Fruit fly (Drosophila melanogaster) whole organism, embryonic: Measurements from ENCODE around the gene CG43127.

Source experiments
- CG15479 ChIP-seq: fragments of 200-800 bp; sonication (Bioruptor generic); optimal IDR thresholded peaks from 3 replicates; lab custom pipeline; 2019; ENCODE audit warnings: missing biosample characterization, mild to moderate bottlenecking, missing genetic modification characterization, moderate library complexity
- CG18619 ChIP-seq: fragments of 200-800 bp; sonication (Bioruptor generic); optimal IDR thresholded peaks from 3 replicates; lab custom pipeline; 2017; ENCODE audit warnings: missing biosample characterization, mild to moderate bottlenecking, missing genetic modification characterization
- CG2202 ChIP-seq: fragments of 200-800 bp; sonication (Bioruptor generic); optimal IDR thresholded peaks from 2 replicates; lab custom pipeline; 2018; ENCODE audit warnings: missing biosample characterization, mild to moderate bottlenecking, missing genetic modification characterization
- Dfd ChIP-seq, 2 experiments: fragments of >200 bp; optimal IDR thresholded peaks; 2 replicates each; lab custom pipeline; 2017; ENCODE audit warnings: missing biosample characterization in 2 of 2, missing genetic modification characterization in 2 of 2
- dm ChIP-seq: fragments of 200-800 bp; sonication (Bioruptor generic); optimal IDR thresholded peaks from 3 replicates; lab custom pipeline; 2016; ENCODE audit warnings: missing biosample characterization, missing genetic modification characterization
- ems ChIP-seq: fragments of 200-800 bp; sonication (Bioruptor generic); optimal IDR thresholded peaks from 3 replicates; lab custom pipeline; 2016; ENCODE audit warnings: missing biosample characterization, missing genetic modification characterization
- maf-S ChIP-seq: fragments of 200-800 bp; sonication (Bioruptor generic); optimal IDR thresholded peaks from 2 replicates; lab custom pipeline; 2016; ENCODE audit warnings: missing biosample characterization, missing genetic modification characterization
- pan ChIP-seq, 4 experiments: fragments of >200 bp in 3 of 4; fragments of 200-800 bp in 1 of 4; sonication (Bioruptor generic) in 1 of 4; optimal IDR thresholded peaks in 3 of 4; IDR thresholded peaks in 1 of 4; 2 replicates each; pipeline versions ENCODE4 v1.3.6 to Lab custom; 2017 to 2022; ENCODE audit warnings: missing biosample characterization in 2 of 4, missing genetic modification characterization in 2 of 4, mixed read lengths in 1 of 4

DNA sequence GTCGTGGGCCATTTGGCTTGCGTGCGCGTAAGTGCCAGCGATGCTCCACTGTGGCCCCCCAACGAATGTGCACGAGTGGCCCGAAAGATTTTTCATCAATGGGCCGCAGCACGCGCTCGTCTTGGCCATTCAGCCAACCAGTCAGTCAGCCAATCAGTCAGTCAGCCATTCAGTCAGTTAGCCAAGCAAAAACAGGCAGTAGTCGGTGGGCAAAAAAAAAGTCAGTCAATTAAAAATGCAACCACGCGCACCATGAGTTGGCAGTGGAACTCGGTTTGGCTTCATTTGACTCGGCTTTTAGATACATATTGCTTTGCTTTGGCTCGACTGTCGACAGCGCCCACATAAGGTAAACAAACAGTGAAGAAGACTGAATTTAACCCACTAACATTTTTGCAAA lies 20.6 kb upstream of the CG43127 start:
- TF ChIP-seq ems (GFP tag; lab: Kevin White, UChicago) (no peak), CG15479 (GFP tag; lab: Kevin White, UChicago) (no peak), CG2202 (tag; lab: Kevin White, UChicago) (no peak), Dfd (GFP tag; optimal IDR thresholded peaks at IDR 0.05; lab: Kevin White, UChicago) (no peak), maf-S (GFP tag; lab: Kevin White, UChicago) (no peak), CG18619 (GFP tag; lab: Kevin White, UChicago) (no peak), dm (GFP tag; lab: Kevin White, UChicago) (no peak), pan (optimal IDR thresholded peaks at IDR 0.05; lab: Kevin White, UChicago) (no peak), pan (GFP tag; optimal IDR thresholded peaks at IDR 0.05 in 1 of 2, IDR thresholded peaks at IDR 0.05 in 1 of 2) (no peak)
